Worm (Caenorhabditis elegans): ENCODE data around the gene C36B7.1.

- TF ChIP-seq hmg-1.1 (GFP tag; IDR thresholded peaks at IDR 0.05) (no peak), mdl-1 (tag; optimal IDR thresholded peaks at IDR 0.05) (no peak)
Observed at ce11 chrX:7085067-7085466, 27.6 kb upstream of the C36B7.1 start, which contains the start of gene Y1B5A.1.

All from whole organism, L4 larva.